Worm (Caenorhabditis elegans) whole organism, L1 larva: ENCODE data around the gene M163.5.

Source experiments
- C16A3.4 ChIP-seq: fragments of 150-350 bp; optimal IDR thresholded peaks from 2 replicates; lab custom pipeline; 2014; ENCODE audit warnings: missing biosample characterization, missing genetic modification characterization
- alr-1 ChIP-seq: fragments of 200-800 bp; sonication (Bioruptor generic); optimal IDR thresholded peaks from 2 replicates; lab custom pipeline; 2018; ENCODE audit warnings: borderline replicate concordance, mild to moderate bottlenecking, missing genetic modification characterization, missing compliant biosample characterization
- ceh-82 ChIP-seq, 3 experiments: fragments of 150-350 bp in 1 of 3; sonication (generic microtip) in 2 of 3; optimal IDR thresholded peaks; 2 replicates each; lab custom pipeline; 2014 to 2017; ENCODE audit warnings: missing biosample characterization in 3 of 3, missing genetic modification characterization in 3 of 3
- ceh-90 ChIP-seq: sonication (generic microtip); optimal IDR thresholded peaks from 2 replicates; lab custom pipeline; 2016; ENCODE audit warnings: missing genetic modification characterization, missing compliant biosample characterization
- elt-3 ChIP-seq, 6 experiments: fragments of 150-350 bp in 1 of 6; sonication (generic microtip); optimal IDR thresholded peaks; 2 replicates each; lab custom pipeline; 2017 to 2018; ENCODE audit warnings: missing biosample characterization in 6 of 6, missing genetic modification characterization in 6 of 6, inconsistent platforms in 1 of 6
- fkh-8 ChIP-seq: sonication (generic microtip); optimal IDR thresholded peaks from 2 replicates; lab custom pipeline; 2016; ENCODE audit warnings: mild to moderate bottlenecking, missing genetic modification characterization, missing compliant biosample characterization
- jun-1 ChIP-seq: fragments of 150-350 bp; optimal IDR thresholded peaks from 2 replicates; lab custom pipeline; 2014; ENCODE audit warnings: missing biosample characterization, missing genetic modification reagents, missing genetic modification characterization
- mef-2 ChIP-seq: fragments of 150-350 bp; optimal IDR thresholded peaks from 2 replicates; lab custom pipeline; 2014; ENCODE audit warnings: missing biosample characterization, missing genetic modification characterization
- nhr-12 ChIP-seq: sonication (generic microtip); optimal IDR thresholded peaks from 2 replicates; lab custom pipeline; 2017; ENCODE audit warnings: missing biosample characterization, missing genetic modification characterization
- nhr-237 ChIP-seq: fragments of 150-350 bp; optimal IDR thresholded peaks from 2 replicates; lab custom pipeline; 2014; ENCODE audit warnings: missing biosample characterization, missing genetic modification characterization
- nhr-28 ChIP-seq: fragments of 150-350 bp; optimal IDR thresholded peaks from 2 replicates; lab custom pipeline; 2014; ENCODE audit warnings: missing biosample characterization, missing genetic modification characterization
- tbx-2 ChIP-seq: sonication (generic microtip); optimal IDR thresholded peaks from 2 replicates; lab custom pipeline; 2016; ENCODE audit warnings: missing genetic modification characterization, missing compliant biosample characterization
- ztf-11 ChIP-seq, 2 experiments: sonication (generic microtip); optimal IDR thresholded peaks; 2 replicates each; lab custom pipeline; 2016 to 2017; ENCODE audit warnings: missing genetic modification characterization in 2 of 2, missing biosample characterization in 1 of 2, missing compliant biosample characterization in 1 of 2

- TF ChIP-seq alr-1 (tag; lab: Kevin White, UChicago) (no peak), jun-1 (tag; lab: Kevin White, UChicago) (no peak), tbx-2 (tag; lab: Kevin White, UChicago) (no peak), mef-2 (tag; lab: Kevin White, UChicago) (no peak), nhr-237 (tag; lab: Kevin White, UChicago) (no peak), nhr-12 (tag; lab: Kevin White, UChicago) (no peak), ztf-11 (tag; optimal IDR thresholded peaks at IDR 0.05; lab: Kevin White, UChicago) (no peak), fkh-8 (tag; lab: Kevin White, UChicago) (no peak), ceh-82 (tag; optimal IDR thresholded peaks at IDR 0.05; lab: Kevin White, UChicago) (no peak), elt-3 (tag; optimal IDR thresholded peaks at IDR 0.05; lab: Kevin White, UChicago) (no peak), nhr-28 (no peak), ceh-90 (no peak), C16A3.4 (tag; lab: Kevin White, UChicago) (no peak)
Observed at ce11 chrX:14486503-14486902, 12.7 kb downstream of the M163.5 start.
